Fruit fly (Drosophila melanogaster): Measurements from ENCODE around the gene CG10512.

dm6 chr3L:21238377-21238776 lies 35.7 kb downstream of the CG10512 start:
- TF ChIP-seq ttk (optimal IDR thresholded peaks at IDR 0.05): no peak
- no peak for TF ChIP-seq Sin3A (optimal IDR thresholded peaks at IDR 0.05)
- no peak for TF ChIP-seq insv (optimal IDR thresholded peaks at IDR 0.05)
- TF ChIP-seq psq (optimal IDR thresholded peaks at IDR 0.05): no peak
